Fruit fly (Drosophila melanogaster): Measurements from ENCODE around the gene CG34164.

DNA sequence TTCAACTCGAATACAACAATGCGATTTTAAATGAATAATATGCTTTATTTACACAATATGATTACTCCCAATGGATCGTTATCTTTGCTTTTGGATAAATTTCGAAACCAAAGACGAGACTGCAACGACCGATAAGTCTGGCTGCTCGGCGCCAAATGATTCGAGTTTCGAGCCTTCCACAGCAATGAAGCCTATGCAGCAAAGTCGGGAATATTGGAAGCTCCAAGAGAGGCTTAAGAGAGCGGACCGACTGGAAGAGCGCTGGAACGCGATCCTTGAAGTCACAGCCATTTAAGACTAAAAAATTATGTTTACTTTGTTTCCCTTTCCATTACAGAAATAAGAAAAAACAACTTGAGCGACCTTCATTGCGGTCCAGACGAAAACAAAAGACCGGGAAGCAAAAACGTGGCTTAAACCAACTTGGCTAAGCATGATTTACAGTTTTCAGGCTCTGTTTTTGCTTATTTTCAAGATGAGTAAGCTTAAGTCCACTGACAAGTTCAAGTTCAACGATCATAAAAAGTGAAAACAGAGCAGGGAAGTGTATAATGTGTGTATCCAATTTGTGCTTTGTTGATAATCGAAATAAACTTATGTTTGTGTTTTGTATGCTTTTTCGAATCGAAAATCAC lies 10.6 kb downstream of the CG34164 start, which contains the start of gene firl:
- TF ChIP-seq Lpt (GFP tag; optimal IDR thresholded peaks at IDR 0.05) (no peak), CG34406 (GFP tag; optimal IDR thresholded peaks at IDR 0.05) (no peak)

All from whole organism, prepupa.